Worm (Caenorhabditis elegans): ENCODE measurements around the gene dnj-7.

DNA sequence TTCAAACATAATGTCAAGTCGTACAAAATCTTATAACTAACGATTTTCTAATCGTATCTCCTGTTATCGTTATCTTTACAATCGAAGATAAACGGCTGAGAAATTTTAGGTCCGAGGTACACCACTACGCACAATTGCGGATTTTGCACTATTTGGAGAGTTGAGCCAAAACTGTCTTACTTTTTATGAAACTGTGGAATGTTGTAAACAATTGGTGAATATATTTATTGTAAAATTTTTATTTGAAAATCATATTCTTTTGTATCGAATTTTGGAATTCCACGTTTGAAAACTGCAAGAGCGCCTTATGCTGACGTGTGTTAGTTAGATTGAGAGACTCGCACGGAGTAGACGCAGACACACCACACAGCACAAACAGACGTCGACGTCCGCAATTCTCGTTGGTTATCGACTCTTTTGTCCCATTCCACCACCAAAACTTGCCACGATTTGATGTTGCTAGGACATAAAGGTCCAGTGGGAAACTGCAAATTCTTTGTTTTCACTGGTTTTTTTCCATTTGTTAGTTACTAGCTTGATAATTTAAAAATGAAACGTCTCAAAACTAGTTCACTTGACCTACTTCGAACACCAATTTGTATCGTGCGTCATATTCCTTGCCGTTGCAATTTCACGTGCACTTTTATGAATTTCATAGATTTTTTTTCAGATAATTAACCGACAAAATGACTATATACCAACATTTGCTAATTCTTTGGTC lies at the start of gene dnj-7:
- TF ChIP-seq nhr-11 (tag; optimal IDR thresholded peaks at IDR 0.05) (no peak), tbx-7 (tag; optimal IDR thresholded peaks at IDR 0.05) (no peak), ama-1 (optimal IDR thresholded peaks at IDR 0.05) (no peak), lin-11 (tag; optimal IDR thresholded peaks at IDR 0.05) (no peak), madf-2 (tag; optimal IDR thresholded peaks at IDR 0.05) (no peak), C38D4.7 (GFP tag; optimal IDR thresholded peaks at IDR 0.05) (no peak), eyg-1 (tag; optimal IDR thresholded peaks at IDR 0.05) (no peak), ceh-6 (GFP tag; optimal IDR thresholded peaks at IDR 0.05) (no peak), pha-4 (tag; optimal IDR thresholded peaks at IDR 0.05) (no peak), ceh-9 (tag; optimal IDR thresholded peaks at IDR 0.05) (no peak), nfya-1 (tag; optimal IDR thresholded peaks at IDR 0.05) (no peak), rnt-1 (tag; optimal IDR thresholded peaks at IDR 0.05) (no peak), elt-2 (tag; optimal IDR thresholded peaks at IDR 0.05) (peak; percentile 85)

Measured in whole organism, late embryonic.